Worm (Caenorhabditis elegans) whole organism, early embryonic: ENCODE results near the gene daf-3.

ENCODE experiments used
- B0310.2 ChIP-seq: sonication (generic microtip); optimal IDR thresholded peaks from 2 replicates; lab custom pipeline; 2016; ENCODE audit warnings: mild to moderate bottlenecking, missing genetic modification characterization, missing compliant biosample characterization
- F13C5.2 ChIP-seq: sonication (generic microtip); optimal IDR thresholded peaks from 2 replicates; lab custom pipeline; 2017; ENCODE audit warnings: mild to moderate bottlenecking, missing genetic modification characterization, inconsistent platforms, missing compliant biosample characterization
- ama-1 ChIP-seq: fragments of 150-350 bp; optimal IDR thresholded peaks from 2 replicates; lab custom pipeline; 2014
- ceh-36 ChIP-seq: sonication (generic microtip); optimal IDR thresholded peaks from 2 replicates; lab custom pipeline; 2016; ENCODE audit warnings: missing genetic modification characterization, inconsistent platforms, missing compliant biosample characterization
- hnd-1 ChIP-seq: sonication (generic microtip); optimal IDR thresholded peaks from 2 replicates; lab custom pipeline; 2016; ENCODE audit warnings: missing genetic modification characterization, missing compliant biosample characterization
- tra-4 ChIP-seq: sonication (generic microtip); optimal IDR thresholded peaks from 2 replicates; lab custom pipeline; 2017; ENCODE audit warnings: missing genetic modification characterization, missing compliant biosample characterization

- TF ChIP-seq ceh-36 (tag; lab: Kevin White, UChicago) (no peak), ama-1 (no peak), tra-4 (tag; lab: Kevin White, UChicago) (no peak), B0310.2 (tag; lab: Kevin White, UChicago) (no peak), F13C5.2 (tag; lab: Kevin White, UChicago) (no peak), hnd-1 (no peak)
These were observed 20.2 kb upstream of the daf-3 start for ce11 chrX:845443-845842.
